Fruit fly (Drosophila melanogaster) whole organism, embryonic: ENCODE measurements around the gene CG9288.

Experiments used
- Bdp1 ChIP-seq: fragments of 200-800 bp; sonication (Bioruptor generic); optimal IDR thresholded peaks from 3 replicates; lab custom pipeline; 2016; ENCODE audit warnings: missing biosample characterization, missing genetic modification characterization
- CG1024 ChIP-seq: fragments of 200-800 bp; sonication (Bioruptor generic); IDR thresholded peaks from 2 replicates; pipeline ENCODE4 v1.3.6; 2022; ENCODE audit warnings: missing biosample characterization, missing genetic modification characterization
- CG12219 ChIP-seq: fragments of 200-800 bp; sonication (Bioruptor generic); optimal IDR thresholded peaks from 3 replicates; lab custom pipeline; 2018; ENCODE audit warnings: missing biosample characterization, mild to moderate bottlenecking, missing genetic modification characterization
- CG14014 ChIP-seq: fragments of 200-800 bp; sonication (Bioruptor generic); IDR thresholded peaks from 2 replicates; pipeline ENCODE4 v1.3.6; 2022; ENCODE audit warnings: missing biosample characterization, missing genetic modification characterization
- CG14667 ChIP-seq: fragments of 200-800 bp; sonication (Bioruptor generic); IDR thresholded peaks from 2 replicates; pipeline ENCODE4 v1.3.6; 2022; ENCODE audit warnings: missing biosample characterization, missing genetic modification characterization
- CG14710 ChIP-seq: fragments of 200-800 bp; sonication (Bioruptor generic); optimal IDR thresholded peaks from 3 replicates; lab custom pipeline; 2019; ENCODE audit warnings: missing biosample characterization, mild to moderate bottlenecking, missing genetic modification characterization, moderate library complexity
- CG1603 ChIP-seq: fragments of 200-800 bp; sonication (Bioruptor generic); optimal IDR thresholded peaks from 2 replicates; lab custom pipeline; 2019; ENCODE audit warnings: missing biosample characterization, mild to moderate bottlenecking, missing genetic modification characterization, moderate library complexity
- CG17186 ChIP-seq: fragments of 200-800 bp; sonication (Bioruptor generic); optimal IDR thresholded peaks from 3 replicates; lab custom pipeline; 2017; ENCODE audit warnings: missing biosample characterization, missing genetic modification reagents, missing genetic modification characterization
- CG17568 ChIP-seq: fragments of 200-800 bp; sonication (Bioruptor generic); optimal IDR thresholded peaks from 2 replicates; lab custom pipeline; 2018; ENCODE audit warnings: missing biosample characterization, mild to moderate bottlenecking, missing genetic modification characterization, moderate library complexity
- CG18476 ChIP-seq: fragments of 200-800 bp; sonication (Bioruptor generic); optimal IDR thresholded peaks from 2 replicates; lab custom pipeline; 2016; ENCODE audit warnings: missing biosample characterization, mild to moderate bottlenecking, missing genetic modification characterization
- CG18599 ChIP-seq: fragments of 200-800 bp; sonication (Bioruptor generic); optimal IDR thresholded peaks from 3 replicates; lab custom pipeline; 2017; ENCODE audit warnings: missing biosample characterization, missing genetic modification characterization, mild to moderate bottlenecking, moderate library complexity, missing genetic modification reagents
- CG31365 ChIP-seq: fragments of 200-800 bp; sonication (Bioruptor generic); optimal IDR thresholded peaks from 2 replicates; lab custom pipeline; 2018; ENCODE audit warnings: missing biosample characterization, mild to moderate bottlenecking, missing genetic modification characterization
- CG3838 ChIP-seq: fragments of 200-800 bp; sonication (Bioruptor generic); optimal IDR thresholded peaks from 3 replicates; lab custom pipeline; 2016; ENCODE audit warnings: missing biosample characterization, missing genetic modification characterization
- CG3847 ChIP-seq: fragments of 200-800 bp; sonication (Bioruptor generic); IDR thresholded peaks from 2 replicates; pipeline ENCODE4 v1.3.6; 2022; ENCODE audit warnings: missing biosample characterization, missing genetic modification characterization
- CG3995 ChIP-seq: fragments of 200-800 bp; sonication (Bioruptor generic); optimal IDR thresholded peaks from 3 replicates; lab custom pipeline; 2016; ENCODE audit warnings: missing biosample characterization, missing genetic modification characterization
- CG6175 ChIP-seq: fragments of 200-800 bp; sonication (Bioruptor generic); IDR thresholded peaks from 3 replicates; pipeline ENCODE4 v1.3.6; 2022; ENCODE audit warnings: missing biosample characterization, missing genetic modification characterization
- CG6254 ChIP-seq: fragments of 200-800 bp; sonication (Bioruptor generic); optimal IDR thresholded peaks from 3 replicates; lab custom pipeline; 2017; ENCODE audit warnings: mild to moderate bottlenecking, missing biosample characterization, missing genetic modification reagents, missing genetic modification characterization
- CG8944 ChIP-seq: fragments of 200-800 bp; sonication (Bioruptor generic); optimal IDR thresholded peaks from 3 replicates; lab custom pipeline; 2016; ENCODE audit warnings: missing biosample characterization, missing genetic modification characterization
- Chrac-16 ChIP-seq: fragments of 200-800 bp; sonication (Bioruptor generic); optimal IDR thresholded peaks from 3 replicates; lab custom pipeline; 2016; ENCODE audit warnings: missing biosample characterization, missing genetic modification characterization
- Deaf1 ChIP-seq: fragments of 200-800 bp; optimal IDR thresholded peaks from 3 replicates; lab custom pipeline; 2019; ENCODE audit warnings: missing biosample characterization, mild to moderate bottlenecking, missing genetic modification characterization, moderate library complexity
- Doc3 ChIP-seq: fragments of 200-800 bp; sonication (Bioruptor generic); IDR thresholded peaks from 3 replicates; pipeline ENCODE4 v1.3.6; 2022; ENCODE audit warnings: missing biosample characterization, missing genetic modification characterization; ENCODE audit not compliant: partially characterized antibody
- Ets97D ChIP-seq: fragments of 200-800 bp; sonication (Bioruptor generic); optimal IDR thresholded peaks from 3 replicates; lab custom pipeline; 2016; ENCODE audit warnings: missing biosample characterization, missing genetic modification characterization
- Fer1 ChIP-seq: fragments of 200-800 bp; sonication (Bioruptor generic); optimal IDR thresholded peaks from 2 replicates; lab custom pipeline; 2017; ENCODE audit warnings: missing biosample characterization, mild to moderate bottlenecking, missing genetic modification characterization
- Hey ChIP-seq: fragments of 200-800 bp; sonication (Bioruptor generic); optimal IDR thresholded peaks from 3 replicates; lab custom pipeline; 2018; ENCODE audit warnings: missing biosample characterization, mild to moderate bottlenecking, missing genetic modification characterization
- Hr51 ChIP-seq, 2 experiments: fragments of 200-800 bp; sonication (Bioruptor generic); optimal IDR thresholded peaks; 2 replicates in 1 of 2; 3 replicates in 1 of 2; lab custom pipeline; 2016 to 2018; ENCODE audit warnings: missing biosample characterization in 2 of 2, missing genetic modification characterization in 2 of 2, mild to moderate bottlenecking in 1 of 2, moderate library complexity in 1 of 2
- Hsf ChIP-seq: fragments of 200-800 bp; sonication (Bioruptor generic); optimal IDR thresholded peaks from 3 replicates; lab custom pipeline; 2016; ENCODE audit warnings: missing biosample characterization, missing genetic modification characterization
- Jarid2 ChIP-seq: fragments of 200-800 bp; sonication (Bioruptor generic); optimal IDR thresholded peaks from 3 replicates; lab custom pipeline; 2017; ENCODE audit warnings: mild to moderate bottlenecking, missing biosample characterization, missing genetic modification reagents, missing genetic modification characterization
- Nf-YA ChIP-seq: fragments of 200-800 bp; sonication (Bioruptor generic); IDR thresholded peaks from 2 replicates; pipeline ENCODE4 v1.3.6; 2022; ENCODE audit warnings: missing biosample characterization, missing genetic modification characterization
- Rfx ChIP-seq: fragments of 200-800 bp; sonication (Bioruptor generic); IDR thresholded peaks from 2 replicates; pipeline ENCODE4 v1.3.6; 2022; ENCODE audit warnings: missing biosample characterization, missing genetic modification characterization
- Sox102F ChIP-seq: fragments of 200-800 bp; sonication (Bioruptor generic); optimal IDR thresholded peaks from 2 replicates; lab custom pipeline; 2018; ENCODE audit warnings: missing biosample characterization, mild to moderate bottlenecking, missing genetic modification characterization, moderate library complexity
- az2 ChIP-seq: fragments of 200-800 bp; sonication (Bioruptor generic); optimal IDR thresholded peaks from 3 replicates; lab custom pipeline; 2016; ENCODE audit warnings: missing biosample characterization, missing genetic modification characterization
- br ChIP-seq: fragments of >200 bp; optimal IDR thresholded peaks from 2 replicates; lab custom pipeline; 2017
- btn ChIP-seq: fragments of 200-800 bp; sonication (Bioruptor generic); optimal IDR thresholded peaks from 2 replicates; lab custom pipeline; 2016; ENCODE audit warnings: missing biosample characterization, missing genetic modification characterization
- cas ChIP-seq: fragments of 200-800 bp; sonication (Bioruptor generic); IDR thresholded peaks from 2 replicates; pipeline ENCODE4 v1.3.6; 2022; ENCODE audit warnings: missing biosample characterization, missing genetic modification characterization
- caup ChIP-seq: fragments of 200-800 bp; sonication (Bioruptor generic); optimal IDR thresholded peaks from 3 replicates; lab custom pipeline; 2017; ENCODE audit warnings: missing biosample characterization, mild to moderate bottlenecking, missing genetic modification characterization, moderate library complexity; ENCODE audit not compliant: severe bottlenecking
- dmrt99B ChIP-seq: fragments of 200-800 bp; sonication (Bioruptor generic); optimal IDR thresholded peaks from 2 replicates; lab custom pipeline; 2018; ENCODE audit warnings: missing biosample characterization, mild to moderate bottlenecking, missing genetic modification characterization, moderate library complexity
- gfzf ChIP-seq: fragments of 200-800 bp; sonication (Bioruptor generic); optimal IDR thresholded peaks from 2 replicates; lab custom pipeline; 2016; ENCODE audit warnings: missing biosample characterization, mild to moderate bottlenecking, missing genetic modification characterization, moderate library complexity
- gro ChIP-seq: fragments of 200-800 bp; sonication (Bioruptor generic); optimal IDR thresholded peaks from 2 replicates; lab custom pipeline; 2016; ENCODE audit warnings: missing biosample characterization, missing genetic modification characterization
- hbn ChIP-seq: fragments of 200-800 bp; sonication (Bioruptor generic); IDR thresholded peaks from 2 replicates; pipeline ENCODE4 v1.3.6; 2022; ENCODE audit warnings: missing biosample characterization, missing genetic modification characterization; ENCODE audit not compliant: partially characterized antibody
- kah ChIP-seq: fragments of 200-800 bp; sonication (Bioruptor generic); optimal IDR thresholded peaks from 2 replicates; lab custom pipeline; 2018; ENCODE audit warnings: missing biosample characterization, mild to moderate bottlenecking, missing genetic modification characterization
- lmd ChIP-seq: fragments of 200-800 bp; sonication (Bioruptor generic); IDR thresholded peaks from 2 replicates; pipeline ENCODE4 v1.3.6; 2022; ENCODE audit warnings: missing biosample characterization, missing genetic modification characterization
- oc ChIP-seq: fragments of 200-800 bp; sonication (Bioruptor generic); optimal IDR thresholded peaks from 2 replicates; lab custom pipeline; 2018; ENCODE audit warnings: missing biosample characterization, mild to moderate bottlenecking, missing genetic modification characterization, moderate library complexity
- phol ChIP-seq: fragments of 200-800 bp; sonication (Bioruptor generic); optimal IDR thresholded peaks from 3 replicates; lab custom pipeline; 2018; ENCODE audit warnings: missing biosample characterization, mild to moderate bottlenecking, missing genetic modification characterization, moderate library complexity
- pros ChIP-seq: fragments of 200-800 bp; sonication (Bioruptor generic); optimal IDR thresholded peaks from 3 replicates; lab custom pipeline; 2019; ENCODE audit warnings: missing biosample characterization, mild to moderate bottlenecking, missing genetic modification characterization, moderate library complexity
- schlank ChIP-seq: fragments of 200-800 bp; sonication (Bioruptor generic); optimal IDR thresholded peaks from 2 replicates; lab custom pipeline; 2018; ENCODE audit warnings: missing biosample characterization, mild to moderate bottlenecking, missing genetic modification characterization
- seq ChIP-seq: fragments of 200-800 bp; sonication (Bioruptor generic); IDR thresholded peaks from 2 replicates; pipeline ENCODE4 v1.3.6; 2022; ENCODE audit warnings: missing biosample characterization, missing genetic modification characterization
- tap ChIP-seq: fragments of 200-800 bp; optimal IDR thresholded peaks from 3 replicates; lab custom pipeline; 2019; ENCODE audit warnings: missing biosample characterization, mild to moderate bottlenecking, missing genetic modification characterization, moderate library complexity
- unpg ChIP-seq: fragments of 200-800 bp; sonication (Bioruptor generic); optimal IDR thresholded peaks from 3 replicates; lab custom pipeline; 2018; ENCODE audit warnings: missing biosample characterization, mild to moderate bottlenecking, missing genetic modification characterization, moderate library complexity
- zfh1 ChIP-seq: fragments of 200-800 bp; sonication (Bioruptor generic); IDR thresholded peaks from 3 replicates; pipeline ENCODE4 v1.3.6; 2022; ENCODE audit warnings: missing biosample characterization, missing genetic modification characterization

Gene CG9288

DNA sequence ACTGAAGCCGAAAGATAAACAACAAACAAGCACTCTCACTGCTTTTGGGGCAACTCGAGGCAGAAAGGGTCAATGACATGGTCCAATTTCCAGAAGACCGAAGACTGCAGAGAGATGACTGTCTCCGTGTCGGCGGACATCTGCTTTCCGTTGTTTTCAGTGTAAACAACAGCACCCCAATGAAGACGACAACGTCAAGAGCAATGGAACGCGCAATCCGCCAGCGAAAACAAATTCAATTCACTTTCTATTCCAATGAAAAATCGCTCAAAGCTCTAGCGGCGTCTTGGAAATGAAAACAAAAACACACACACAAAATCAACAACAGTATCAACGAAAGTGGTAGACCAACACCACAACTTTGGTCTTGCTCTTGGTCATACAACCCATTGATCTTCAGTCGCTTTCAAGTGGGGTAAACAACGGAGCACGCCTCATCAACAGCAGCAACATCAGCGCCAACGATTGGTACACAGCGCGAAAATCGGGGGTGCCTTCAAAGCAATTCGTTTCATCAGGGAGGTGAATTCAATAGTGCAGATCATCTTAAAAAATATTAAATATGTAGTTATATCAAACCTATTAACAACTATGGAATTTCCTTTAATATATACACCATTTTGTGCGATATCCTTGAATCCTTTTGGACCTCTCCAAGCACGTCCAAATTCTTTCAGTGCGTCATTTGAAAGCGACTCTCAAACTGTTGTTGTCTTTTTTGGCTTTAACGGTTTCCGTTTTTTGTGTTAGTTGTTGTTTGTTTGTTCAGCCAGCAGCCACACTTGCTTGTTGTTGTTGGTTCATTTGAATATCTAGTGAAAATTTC, 38.3 kb downstream of the CG9288 start (continued):
- TF ChIP-seq CG14667 (GFP tag; lab: Robert Waterston, UW) = peak; percentile 42; the same call in 1 of the 2 replicates
- TF ChIP-seq CG17568 (GFP tag; lab: Kevin White, UChicago) = no peak
- no peak for TF ChIP-seq CG6175 (GFP tag; lab: Robert Waterston, UW)
- TF ChIP-seq CG14014 = no peak
- TF ChIP-seq Fer1 = no peak
- peak; percentile 73 for TF ChIP-seq az2 (GFP tag; lab: Kevin White, UChicago)
- TF ChIP-seq CG1024 = no peak; the same call in 1 of the 2 replicates
- no peak for TF ChIP-seq CG3838 (GFP tag; lab: Kevin White, UChicago)
- peak; percentile 42 for TF ChIP-seq CG6254 (GFP tag; lab: Kevin White, UChicago)
- no peak for TF ChIP-seq Nf-YA (GFP tag; lab: Robert Waterston, UW)
- peak; percentile 79 for TF ChIP-seq unpg (GFP tag; lab: Kevin White, UChicago)
- TF ChIP-seq Jarid2 = no peak
- peak; percentile 87 for TF ChIP-seq pros (GFP tag; lab: Kevin White, UChicago)
- TF ChIP-seq br (lab: Kevin White, UChicago) = no peak
- TF ChIP-seq CG18599 = peak; percentile 23
- TF ChIP-seq Sox102F (GFP tag; lab: Kevin White, UChicago) = peak; percentile 82
- TF ChIP-seq CG8944 = peak; percentile 32
- TF ChIP-seq CG3847 (GFP tag; lab: Robert Waterston, UW) = peak; percentile 36
- TF ChIP-seq kah (GFP tag; lab: Kevin White, UChicago) = peak; percentile 9
- TF ChIP-seq Ets97D (GFP tag; lab: Kevin White, UChicago) = no peak
- no peak for TF ChIP-seq Deaf1
- no peak for TF ChIP-seq btn (GFP tag; lab: Kevin White, UChicago)
- no peak for TF ChIP-seq caup (GFP tag; lab: Kevin White, UChicago)
- TF ChIP-seq Hsf (GFP tag; lab: Kevin White, UChicago) = no peak
- no peak for TF ChIP-seq schlank (tag; lab: Kevin White, UChicago)
- no peak for TF ChIP-seq cas (GFP tag; lab: Robert Waterston, UW)
- TF ChIP-seq zfh1 = peak; percentile 41; the same call in 2 of the 3 replicates
- peak; percentile 0 for TF ChIP-seq CG3995 (GFP tag; lab: Kevin White, UChicago)
- TF ChIP-seq hbn (GFP tag; lab: Robert Waterston, UW) = no peak
- peak; percentile 23 for TF ChIP-seq CG18476
- peak; percentile 69 for TF ChIP-seq lmd (GFP tag; lab: Robert Waterston, UW)
- TF ChIP-seq Hr51 (GFP tag; optimal IDR thresholded peaks at IDR 0.05; lab: Kevin White, UChicago) = peak in 1 of 2 experiments; percentile 73
- TF ChIP-seq Rfx = no peak
- TF ChIP-seq Chrac-16 (GFP tag; lab: Kevin White, UChicago) = peak; percentile 29
- TF ChIP-seq CG31365 (tag; lab: Kevin White, UChicago) = no peak
- TF ChIP-seq CG1603 (tag; lab: Kevin White, UChicago) = peak; percentile 76
- no peak for TF ChIP-seq Bdp1
- peak; percentile 54 for TF ChIP-seq CG14710
- peak; percentile 17 for TF ChIP-seq CG12219 (GFP tag; lab: Kevin White, UChicago)
- peak; percentile 84 for TF ChIP-seq phol (tag; lab: Kevin White, UChicago)
- TF ChIP-seq Doc3 (GFP tag; lab: Robert Waterston, UW) = no peak
- peak; percentile 79 for TF ChIP-seq oc (tag; lab: Kevin White, UChicago)
- peak; percentile 45 for TF ChIP-seq tap
- TF ChIP-seq gfzf (GFP tag; lab: Kevin White, UChicago) = no peak
- TF ChIP-seq dmrt99B = peak; percentile 88
- TF ChIP-seq Hey (tag; lab: Kevin White, UChicago) = no peak
- TF ChIP-seq seq = no peak
- no peak for TF ChIP-seq gro (GFP tag; lab: Kevin White, UChicago)
- peak; percentile 10 for TF ChIP-seq CG17186 (GFP tag; lab: Kevin White, UChicago)
